Fruit fly (Drosophila melanogaster) whole organism, embryonic: ENCODE data around the gene Mgstl.

Source experiments
- Ada2b ChIP-seq: fragments of 200-800 bp; sonication (Bioruptor generic); IDR thresholded peaks from 2 replicates; pipeline ENCODE4 v1.3.6; 2022; ENCODE audit warnings: missing biosample characterization, missing genetic modification characterization
- C15 ChIP-seq: fragments of 200-800 bp; sonication (Bioruptor generic); IDR thresholded peaks from 3 replicates; pipeline ENCODE4 v1.3.6; 2022; ENCODE audit warnings: missing biosample characterization, missing genetic modification characterization
- CG10209 ChIP-seq: fragments of 200-800 bp; sonication (Bioruptor generic); optimal IDR thresholded peaks from 3 replicates; lab custom pipeline; 2017; ENCODE audit warnings: missing biosample characterization, mild to moderate bottlenecking, missing genetic modification characterization, missing genetic modification reagents
- CG10431 ChIP-seq: fragments of 200-800 bp; sonication (Bioruptor generic); optimal IDR thresholded peaks from 3 replicates; lab custom pipeline; 2018; ENCODE audit warnings: missing biosample characterization, mild to moderate bottlenecking, missing genetic modification characterization
- CG10565 ChIP-seq: fragments of 200-800 bp; sonication (Bioruptor generic); optimal IDR thresholded peaks from 3 replicates; lab custom pipeline; 2016; ENCODE audit warnings: missing biosample characterization, mild to moderate bottlenecking, missing genetic modification characterization
- CG10979 ChIP-seq: fragments of 200-800 bp; sonication (Bioruptor generic); optimal IDR thresholded peaks from 2 replicates; lab custom pipeline; 2018; ENCODE audit warnings: missing biosample characterization, mild to moderate bottlenecking, missing genetic modification characterization, moderate library complexity
- CG12155 ChIP-seq: fragments of 200-800 bp; sonication (Bioruptor generic); optimal IDR thresholded peaks from 3 replicates; lab custom pipeline; 2016; ENCODE audit warnings: missing biosample characterization, missing genetic modification characterization
- CG1233 ChIP-seq: fragments of 200-800 bp; sonication (Bioruptor generic); optimal IDR thresholded peaks from 4 replicates; lab custom pipeline; 2018; ENCODE audit warnings: missing biosample characterization, mild to moderate bottlenecking, missing genetic modification characterization
- CG13123 ChIP-seq: fragments of 200-800 bp; sonication (Bioruptor generic); optimal IDR thresholded peaks from 2 replicates; lab custom pipeline; 2016; ENCODE audit warnings: missing biosample characterization, missing genetic modification characterization
- CG16813 ChIP-seq: fragments of 200-800 bp; sonication (Bioruptor generic); IDR thresholded peaks from 3 replicates; pipeline ENCODE4 v1.3.6; 2022; ENCODE audit warnings: missing biosample characterization, missing genetic modification characterization; ENCODE audit not compliant: partially characterized antibody
- CG17385 ChIP-seq: fragments of 200-800 bp; sonication (Bioruptor generic); optimal IDR thresholded peaks from 3 replicates; lab custom pipeline; 2018; ENCODE audit warnings: missing biosample characterization, mild to moderate bottlenecking, missing genetic modification characterization
- CG17612 ChIP-seq: fragments of 200-800 bp; sonication (Bioruptor generic); IDR thresholded peaks from 2 replicates; pipeline ENCODE4 v1.3.6; 2022; ENCODE audit warnings: missing biosample characterization, missing genetic modification characterization
- CG2678 ChIP-seq: fragments of 200-800 bp; sonication (Bioruptor generic); optimal IDR thresholded peaks from 3 replicates; lab custom pipeline; 2019; ENCODE audit warnings: missing biosample characterization, mild to moderate bottlenecking, missing genetic modification characterization, moderate library complexity
- CG4360 ChIP-seq: fragments of 200-800 bp; sonication (Bioruptor generic); IDR thresholded peaks from 2 replicates; pipeline ENCODE4 v1.3.6; 2022; ENCODE audit warnings: missing biosample characterization, missing genetic modification characterization
- CG6254 ChIP-seq: fragments of 200-800 bp; sonication (Bioruptor generic); optimal IDR thresholded peaks from 3 replicates; lab custom pipeline; 2017; ENCODE audit warnings: mild to moderate bottlenecking, missing biosample characterization, missing genetic modification reagents, missing genetic modification characterization
- CG6654 ChIP-seq: fragments of 200-800 bp; sonication (Bioruptor generic); optimal IDR thresholded peaks from 2 replicates; lab custom pipeline; 2017; ENCODE audit warnings: missing biosample characterization, mild to moderate bottlenecking, missing genetic modification characterization
- CG6854 ChIP-seq: fragments of 200-800 bp; sonication (Bioruptor generic); optimal IDR thresholded peaks from 3 replicates; lab custom pipeline; 2017; ENCODE audit warnings: missing biosample characterization, mild to moderate bottlenecking, missing genetic modification characterization
- CG8359 ChIP-seq: fragments of 200-800 bp; sonication (Bioruptor generic); optimal IDR thresholded peaks from 2 replicates; lab custom pipeline; 2017; ENCODE audit warnings: missing biosample characterization, mild to moderate bottlenecking, missing genetic modification characterization, borderline replicate concordance
- CrebB ChIP-seq: fragments of 200-800 bp; sonication (Bioruptor generic); optimal IDR thresholded peaks from 3 replicates; lab custom pipeline; 2018; ENCODE audit warnings: missing biosample characterization, mild to moderate bottlenecking, missing genetic modification characterization
- Dad ChIP-seq: fragments of 200-800 bp; sonication (Bioruptor generic); optimal IDR thresholded peaks from 3 replicates; lab custom pipeline; 2016; ENCODE audit warnings: missing biosample characterization, missing genetic modification characterization
- Dip3 ChIP-seq: fragments of 200-800 bp; sonication (Bioruptor generic); optimal IDR thresholded peaks from 3 replicates; lab custom pipeline; 2016; ENCODE audit warnings: missing biosample characterization, missing genetic modification characterization
- Dll ChIP-seq: fragments of 200-800 bp; sonication (Bioruptor generic); IDR thresholded peaks from 4 replicates; pipeline ENCODE4 v1.3.6; 2022; ENCODE audit warnings: missing biosample characterization, missing genetic modification characterization; ENCODE audit not compliant: partially characterized antibody
- Drgx ChIP-seq: fragments of 200-800 bp; sonication (Bioruptor generic); IDR thresholded peaks from 2 replicates; pipeline ENCODE4 v1.3.6; 2022; ENCODE audit warnings: missing biosample characterization, missing genetic modification characterization
- H15 ChIP-seq: fragments of 200-800 bp; sonication (Bioruptor generic); IDR thresholded peaks from 3 replicates; pipeline ENCODE4 v1.3.6; 2022; ENCODE audit warnings: missing biosample characterization, missing genetic modification characterization
- Lim3 ChIP-seq: fragments of 200-800 bp; sonication (Bioruptor generic); IDR thresholded peaks from 2 replicates; pipeline ENCODE4 v1.3.6; 2022; ENCODE audit warnings: missing biosample characterization, missing genetic modification characterization
- MESR4 ChIP-seq: fragments of 200-800 bp; sonication (Bioruptor generic); optimal IDR thresholded peaks from 2 replicates; lab custom pipeline; 2018; ENCODE audit warnings: missing biosample characterization, mild to moderate bottlenecking, missing genetic modification characterization, moderate library complexity
- Meics ChIP-seq: fragments of 200-800 bp; sonication (Bioruptor generic); optimal IDR thresholded peaks from 2 replicates; lab custom pipeline; 2017; ENCODE audit warnings: missing biosample characterization, mild to moderate bottlenecking, missing genetic modification characterization
- Nf-YA ChIP-seq: fragments of 200-800 bp; sonication (Bioruptor generic); IDR thresholded peaks from 2 replicates; pipeline ENCODE4 v1.3.6; 2022; ENCODE audit warnings: missing biosample characterization, missing genetic modification characterization
- NfI ChIP-seq: fragments of 200-800 bp; sonication (Bioruptor generic); optimal IDR thresholded peaks from 3 replicates; lab custom pipeline; 2018; ENCODE audit warnings: missing biosample characterization, mild to moderate bottlenecking, missing genetic modification characterization, moderate library complexity
- Opbp ChIP-seq: fragments of 200-800 bp; sonication (Bioruptor generic); IDR thresholded peaks from 3 replicates; pipeline ENCODE4 v1.3.6; 2022; ENCODE audit warnings: missing biosample characterization, missing genetic modification characterization; ENCODE audit not compliant: partially characterized antibody
- Pdp1 ChIP-seq, 2 experiments: fragments of 200-800 bp; sonication (Bioruptor generic); optimal IDR thresholded peaks; 3 replicates each; lab custom pipeline; 2016; ENCODE audit warnings: missing biosample characterization in 2 of 2, missing genetic modification characterization in 2 of 2, mild to moderate bottlenecking in 1 of 2, moderate library complexity in 1 of 2
- Ptx1 ChIP-seq: fragments of 200-800 bp; sonication (Bioruptor generic); IDR thresholded peaks from 2 replicates; pipeline ENCODE4 v1.3.6; 2022; ENCODE audit warnings: missing biosample characterization, missing genetic modification characterization
- Spps ChIP-seq: fragments of 200-800 bp; sonication (Bioruptor generic); optimal IDR thresholded peaks from 2 replicates; lab custom pipeline; 2018; ENCODE audit warnings: missing biosample characterization, mild to moderate bottlenecking, missing genetic modification characterization
- Sry-δ ChIP-seq: fragments of 200-800 bp; sonication (Bioruptor generic); optimal IDR thresholded peaks from 2 replicates; lab custom pipeline; 2016; ENCODE audit warnings: missing biosample characterization, missing genetic modification characterization
- Tbp ChIP-seq: fragments of >200 bp; optimal IDR thresholded peaks from 2 replicates; lab custom pipeline; 2018; ENCODE audit warnings: missing biosample characterization, missing genetic modification characterization
- Xrp1 ChIP-seq: fragments of 200-800 bp; sonication (Bioruptor generic); IDR thresholded peaks from 2 replicates; pipeline ENCODE4 v1.3.6; 2022; ENCODE audit warnings: missing biosample characterization, missing genetic modification characterization
- amos ChIP-seq: fragments of 200-800 bp; sonication (Bioruptor generic); IDR thresholded peaks from 2 replicates; pipeline ENCODE4 v1.3.6; 2022; ENCODE audit warnings: missing biosample characterization, missing genetic modification characterization; ENCODE audit not compliant: partially characterized antibody
- cas ChIP-seq: fragments of 200-800 bp; sonication (Bioruptor generic); IDR thresholded peaks from 2 replicates; pipeline ENCODE4 v1.3.6; 2022; ENCODE audit warnings: missing biosample characterization, missing genetic modification characterization
- dati ChIP-seq: fragments of 200-800 bp; sonication (Bioruptor generic); IDR thresholded peaks from 2 replicates; pipeline ENCODE4 v1.3.6; 2022; ENCODE audit warnings: missing biosample characterization, missing genetic modification characterization
- dpn ChIP-seq, 2 experiments: fragments of 200-800 bp; sonication (Bioruptor generic); optimal IDR thresholded peaks; 3 replicates each; lab custom pipeline; 2016; ENCODE audit warnings: missing biosample characterization in 2 of 2, missing genetic modification characterization in 2 of 2
- ems ChIP-seq: fragments of 200-800 bp; sonication (Bioruptor generic); optimal IDR thresholded peaks from 3 replicates; lab custom pipeline; 2016; ENCODE audit warnings: missing biosample characterization, missing genetic modification characterization
- hb ChIP-seq: fragments of 200-800 bp; sonication (Bioruptor generic); IDR thresholded peaks from 3 replicates; pipeline ENCODE4 v1.3.6; 2022; ENCODE audit warnings: missing biosample characterization, missing genetic modification characterization; ENCODE audit not compliant: partially characterized antibody
- maf-S ChIP-seq: fragments of 200-800 bp; sonication (Bioruptor generic); optimal IDR thresholded peaks from 2 replicates; lab custom pipeline; 2016; ENCODE audit warnings: missing biosample characterization, missing genetic modification characterization
- nmo ChIP-seq: fragments of 200-800 bp; sonication (Bioruptor generic); optimal IDR thresholded peaks from 2 replicates; lab custom pipeline; 2018; ENCODE audit warnings: missing biosample characterization, mild to moderate bottlenecking, missing genetic modification characterization, moderate library complexity
- prd ChIP-seq, 3 experiments: fragments of >200 bp in 2 of 3; fragments of 200-800 bp in 1 of 3; sonication (Bioruptor generic) in 1 of 3; optimal IDR thresholded peaks in 2 of 3; IDR thresholded peaks in 1 of 3; 2 replicates in 2 of 3; 3 replicates in 1 of 3; pipeline versions ENCODE4 v1.3.6 to Lab custom; 2017 to 2022; ENCODE audit warnings: missing biosample characterization in 1 of 3, missing genetic modification characterization in 1 of 3
- repo ChIP-seq: fragments of 200-800 bp; sonication (Bioruptor generic); optimal IDR thresholded peaks from 2 replicates; lab custom pipeline; 2016; ENCODE audit warnings: missing biosample characterization, missing genetic modification characterization
- sc ChIP-seq, 3 experiments: fragments of >200 bp in 2 of 3; fragments of 200-800 bp in 1 of 3; sonication (Bioruptor generic) in 1 of 3; optimal IDR thresholded peaks; 2 replicates in 2 of 3; 3 replicates in 1 of 3; lab custom pipeline; 2017; ENCODE audit warnings: mild to moderate bottlenecking in 1 of 3, missing biosample characterization in 1 of 3, missing genetic modification characterization in 1 of 3, missing genetic modification reagents in 1 of 3
- stc ChIP-seq: fragments of 200-800 bp; sonication (Bioruptor generic); IDR thresholded peaks from 2 replicates; pipeline ENCODE4 v1.3.6; 2022; ENCODE audit warnings: missing biosample characterization, missing genetic modification characterization

The Mgstl gene

dm6 chrX:21044831-21045447 lies 3.0 kb downstream of the Mgstl start, which contains the start of gene Cbs (continued):
- TF ChIP-seq dpn (GFP tag; optimal IDR thresholded peaks at IDR 0.05; lab: Kevin White, UChicago) (peak; percentile 32 to 59), repo (no peak), maf-S (GFP tag; lab: Kevin White, UChicago) (no peak), Nf-YA (GFP tag; lab: Robert Waterston, UW) (no peak), CG17385 (GFP tag; lab: Kevin White, UChicago) (peak; percentile 46), amos (GFP tag; lab: Robert Waterston, UW) (no peak; the same call in 1 of the 2 replicates), Dad (GFP tag; lab: Kevin White, UChicago) (no peak), Sry-δ (GFP tag; lab: Kevin White, UChicago) (no peak), sc (optimal IDR thresholded peaks at IDR 0.05; lab: Kevin White, UChicago) (no peak), sc (GFP tag; optimal IDR thresholded peaks at IDR 0.05; lab: Kevin White, UChicago) (peak; percentile 23), ems (peak; percentile 27), hb (GFP tag; lab: Robert Waterston, UW) (no peak), MESR4 (GFP tag; lab: Kevin White, UChicago) (no peak), CG6254 (no peak), CG8359 (GFP tag; lab: Kevin White, UChicago) (peak; percentile 15), dati (no peak), Meics (GFP tag; lab: Kevin White, UChicago) (peak; percentile 81), CG10979 (peak; percentile 48), Pdp1 (GFP tag; optimal IDR thresholded peaks at IDR 0.05; lab: Kevin White, UChicago) (no peak), CG10565 (GFP tag; lab: Kevin White, UChicago) (no peak), Xrp1 (peak; percentile 72; the same call in 1 of the 2 replicates), prd (optimal IDR thresholded peaks at IDR 0.05; lab: Kevin White, UChicago) (no peak), prd (GFP tag; IDR thresholded peaks at IDR 0.05; lab: Robert Waterston, UW) (peak; percentile 78), Opbp (GFP tag; lab: Robert Waterston, UW) (no peak), CrebB (tag; lab: Kevin White, UChicago) (no peak), NfI (GFP tag; lab: Kevin White, UChicago) (peak; percentile 60), nmo (GFP tag; lab: Kevin White, UChicago) (peak; percentile 71), CG10431 (GFP tag; lab: Kevin White, UChicago) (no peak), CG1233 (GFP tag; lab: Kevin White, UChicago) (peak; percentile 54), Tbp (GFP tag; lab: Kevin White, UChicago) (no peak), CG6854 (GFP tag; lab: Kevin White, UChicago) (no peak), CG10209 (GFP tag; lab: Kevin White, UChicago) (peak; percentile 66), Drgx (peak; percentile 56), CG13123 (peak; percentile 10), Ada2b (GFP tag; lab: Robert Waterston, UW) (peak; percentile 57), CG17612 (peak; percentile 61; the same call in 1 of the 2 replicates), stc (GFP tag; lab: Robert Waterston, UW) (peak; percentile 56), Spps (tag; lab: Kevin White, UChicago) (no peak), cas (GFP tag; lab: Robert Waterston, UW) (peak; percentile 50; the same call in 1 of the 2 replicates), CG12155 (peak; percentile 45), CG6654 (GFP tag; lab: Kevin White, UChicago) (no peak), H15 (GFP tag; lab: Robert Waterston, UW) (0 out of 3 replicates have a peak, but pooled peaks have one; percentile 56), Lim3 (GFP tag; lab: Robert Waterston, UW) (no peak), C15 (GFP tag; lab: Robert Waterston, UW) (no peak), Dip3 (peak; percentile 9), CG4360 (GFP tag; lab: Robert Waterston, UW) (no peak; the same call in 1 of the 2 replicates), Ptx1 (peak; percentile 67), Dll (GFP tag; lab: Robert Waterston, UW) (no peak), CG2678 (tag; lab: Kevin White, UChicago) (peak; percentile 84), CG16813 (no peak)
